Fruit fly (Drosophila melanogaster): Measurements from ENCODE around the gene CG31550.

The CG31550 gene

dm6 chr3R:5517002-5517875 lies 31.9 kb downstream of the CG31550 start, which contains the start of gene Itpr (continued):
- no peak for TF ChIP-seq crc (GFP tag; optimal IDR thresholded peaks at IDR 0.05)
- peak; percentile 1 for TF ChIP-seq Fer1 (GFP tag; optimal IDR thresholded peaks at IDR 0.05)
- no peak for TF ChIP-seq pum (GFP tag; optimal IDR thresholded peaks at IDR 0.05)
- no peak for TF ChIP-seq CG3163 (GFP tag; optimal IDR thresholded peaks at IDR 0.05)
- TF ChIP-seq en (GFP tag; optimal IDR thresholded peaks at IDR 0.05), result peak; percentile 11
- no peak for TF ChIP-seq yki (optimal IDR thresholded peaks at IDR 0.05)
- TF ChIP-seq CkIIα-i1 (GFP tag; IDR thresholded peaks at IDR 0.05), result no peak
- TF ChIP-seq CG2116 (GFP tag; optimal IDR thresholded peaks at IDR 0.05), result peak; percentile 10
- no peak for TF ChIP-seq Rfx (GFP tag; IDR thresholded peaks at IDR 0.05)
- TF ChIP-seq CG12769 (tag; optimal IDR thresholded peaks at IDR 0.05), result peak; percentile 80
- no peak for TF ChIP-seq CG17802 (tag; optimal IDR thresholded peaks at IDR 0.05)
- peak; percentile 15; the same call in 1 of the 2 replicates for TF ChIP-seq klu (GFP tag; IDR thresholded peaks at IDR 0.05)
- TF ChIP-seq ac (GFP tag; optimal IDR thresholded peaks at IDR 0.05), result peak; percentile 5
- no peak for TF ChIP-seq org-1 (GFP tag; optimal IDR thresholded peaks at IDR 0.05)
- TF ChIP-seq ERR (GFP tag; optimal IDR thresholded peaks at IDR 0.05), result no peak
- peak; percentile 57 for TF ChIP-seq cg (GFP tag; optimal IDR thresholded peaks at IDR 0.05)
- TF ChIP-seq az2 (GFP tag; optimal IDR thresholded peaks at IDR 0.05), result no peak
- no peak for TF ChIP-seq lmd (GFP tag; IDR thresholded peaks at IDR 0.05)
- peak; percentile 7 for TF ChIP-seq CG10431 (GFP tag; optimal IDR thresholded peaks at IDR 0.05)
- TF ChIP-seq CG18262 (tag; optimal IDR thresholded peaks at IDR 0.05), result no peak
- TF ChIP-seq Neu2 (GFP tag; optimal IDR thresholded peaks at IDR 0.05; ENCODE audit: borderline replicate concordance), result no peak
- no peak for TF ChIP-seq CG7928 (GFP tag; optimal IDR thresholded peaks at IDR 0.05)
- TF ChIP-seq CG18476 (GFP tag; optimal IDR thresholded peaks at IDR 0.05), result no peak
- TF ChIP-seq E2f2 (GFP tag; IDR thresholded peaks at IDR 0.05), result peak; percentile 34; the same call in 1 of the 2 replicates
- TF ChIP-seq sqz (GFP tag; optimal IDR thresholded peaks at IDR 0.05), result no peak
- TF ChIP-seq hth (optimal IDR thresholded peaks at IDR 0.05), result no peak
- TF ChIP-seq unc-4 (GFP tag; IDR thresholded peaks at IDR 0.05; ENCODE audit: partially characterized antibody), result peak; percentile 38; the same call in 1 of the 2 replicates
- no peak for TF ChIP-seq fd3F (GFP tag; optimal IDR thresholded peaks at IDR 0.05)
- peak; percentile 15 for TF ChIP-seq caup (GFP tag; optimal IDR thresholded peaks at IDR 0.05; ENCODE audit: severe bottlenecking)
- no peak for TF ChIP-seq Sry-δ (GFP tag; optimal IDR thresholded peaks at IDR 0.05)
- TF ChIP-seq Trl (optimal IDR thresholded peaks at IDR 0.05), result peak; percentile 9 to 38
- no peak for TF ChIP-seq Trl (GFP tag; optimal IDR thresholded peaks at IDR 0.05)
- no peak for TF ChIP-seq CG10274 (GFP tag; optimal IDR thresholded peaks at IDR 0.05)
- no peak for TF ChIP-seq sim (GFP tag; IDR thresholded peaks at IDR 0.05)
- TF ChIP-seq tx (GFP tag; optimal IDR thresholded peaks at IDR 0.05), result no peak
- TF ChIP-seq dm (GFP tag; optimal IDR thresholded peaks at IDR 0.05), result peak; percentile 27
- no peak; the same call in 1 of the 2 replicates for TF ChIP-seq ranshi (GFP tag; IDR thresholded peaks at IDR 0.05)
- TF ChIP-seq CG1603 (tag; optimal IDR thresholded peaks at IDR 0.05), result no peak
- no peak for TF ChIP-seq tio (GFP tag; optimal IDR thresholded peaks at IDR 0.05)
- TF ChIP-seq CG18619 (GFP tag; optimal IDR thresholded peaks at IDR 0.05), result no peak
- no peak for TF ChIP-seq Atf3 (GFP tag; optimal IDR thresholded peaks at IDR 0.05)
- no peak for TF ChIP-seq CG9437 (GFP tag; optimal IDR thresholded peaks at IDR 0.05)
- TF ChIP-seq CG11560 (tag; IDR thresholded peaks at IDR 0.05), result no peak
- peak; percentile 32 for TF ChIP-seq CG8281 (tag; optimal IDR thresholded peaks at IDR 0.05)
- no peak for TF ChIP-seq hkb (optimal IDR thresholded peaks at IDR 0.05)
- peak; percentile 28 for TF ChIP-seq hkb (GFP tag; IDR thresholded peaks at IDR 0.05)
- TF ChIP-seq Pdp1 (GFP tag; optimal IDR thresholded peaks at IDR 0.05), result no peak
- no peak for TF ChIP-seq zfh2 (GFP tag; optimal IDR thresholded peaks at IDR 0.05)
- 0 out of 2 replicates have a peak, but pooled peaks have one; percentile 45 for TF ChIP-seq sob (GFP tag; IDR thresholded peaks at IDR 0.05)
- no peak for TF ChIP-seq dmrt99B (tag; optimal IDR thresholded peaks at IDR 0.05)
- no peak for TF ChIP-seq CG1647 (GFP tag; optimal IDR thresholded peaks at IDR 0.05)

All from whole organism, embryonic.